Worm (Caenorhabditis elegans) whole organism, mixed stage, embryonic: Measurements from ENCODE around the gene T01B6.1.

Experiments
- M03D4.4 ChIP-seq: sonication (generic microtip); optimal IDR thresholded peaks from 2 replicates; lab custom pipeline; 2017; ENCODE audit warnings: mild to moderate bottlenecking, missing genetic modification characterization, missing compliant biosample characterization
- bed-3 ChIP-seq: fragments of 200-800 bp; sonication (Bioruptor generic); optimal IDR thresholded peaks from 3 replicates; lab custom pipeline; 2018; ENCODE audit warnings: mild to moderate bottlenecking, missing genetic modification characterization, moderate library complexity, missing compliant biosample characterization
- blmp-1 ChIP-seq: fragments of 150-350 bp; optimal IDR thresholded peaks from 2 replicates; lab custom pipeline; 2014; ENCODE audit warnings: missing biosample characterization, missing genetic modification characterization
- ceh-39 ChIP-seq: fragments of 150-350 bp; optimal IDR thresholded peaks from 2 replicates; lab custom pipeline; 2014; ENCODE audit warnings: missing biosample characterization, missing genetic modification characterization
- ceh-43 ChIP-seq: fragments of 200-800 bp; sonication (Bioruptor generic); optimal IDR thresholded peaks from 2 replicates; lab custom pipeline; 2018; ENCODE audit warnings: mild to moderate bottlenecking, missing genetic modification characterization, moderate library complexity, missing compliant biosample characterization
- ceh-83 ChIP-seq: fragments of 200-800 bp; sonication (Bioruptor generic); optimal IDR thresholded peaks from 2 replicates; lab custom pipeline; 2018; ENCODE audit warnings: mild to moderate bottlenecking, missing genetic modification characterization, missing compliant biosample characterization
- cnd-1 ChIP-seq: fragments of 200-800 bp; sonication (Bioruptor generic); optimal IDR thresholded peaks from 2 replicates; lab custom pipeline; 2018; ENCODE audit warnings: mild to moderate bottlenecking, missing genetic modification characterization, missing compliant biosample characterization
- drap-1 ChIP-seq: fragments of 200-800 bp; sonication (Bioruptor generic); optimal IDR thresholded peaks from 3 replicates; lab custom pipeline; 2018; ENCODE audit warnings: mild to moderate bottlenecking, missing genetic modification characterization, missing compliant biosample characterization
- elt-1 ChIP-seq: sonication (generic microtip); optimal IDR thresholded peaks from 2 replicates; lab custom pipeline; 2017; ENCODE audit warnings: missing genetic modification characterization, mild to moderate bottlenecking, missing compliant biosample characterization, antibody characterized with exemption, moderate library complexity, borderline replicate concordance; ENCODE audit not compliant: insufficient read depth
- flh-1 ChIP-seq: fragments of 200-800 bp; sonication (Bioruptor generic); optimal IDR thresholded peaks from 2 replicates; lab custom pipeline; 2018; ENCODE audit warnings: mild to moderate bottlenecking, missing genetic modification characterization, moderate library complexity, missing compliant biosample characterization
- ham-2 ChIP-seq: fragments of 200-800 bp; sonication (Bioruptor generic); optimal IDR thresholded peaks from 2 replicates; lab custom pipeline; 2018; ENCODE audit warnings: mild to moderate bottlenecking, missing genetic modification characterization, missing compliant biosample characterization
- hlh-1 ChIP-seq: fragments of 150-350 bp; optimal IDR thresholded peaks from 2 replicates; lab custom pipeline; 2014; ENCODE audit warnings: missing biosample characterization, missing genetic modification reagents, missing genetic modification characterization
- lin-13 ChIP-seq: fragments of 150-350 bp; optimal IDR thresholded peaks from 2 replicates; lab custom pipeline; 2014; ENCODE audit warnings: missing biosample characterization, missing genetic modification characterization
- lin-32 ChIP-seq: fragments of 200-800 bp; sonication (Bioruptor generic); optimal IDR thresholded peaks from 2 replicates; lab custom pipeline; 2018; ENCODE audit warnings: mild to moderate bottlenecking, missing genetic modification characterization, missing compliant biosample characterization
- lsy-2 ChIP-seq: fragments of 150-350 bp; optimal IDR thresholded peaks from 2 replicates; lab custom pipeline; 2014; ENCODE audit warnings: missing biosample characterization, missing genetic modification characterization
- mab-5 ChIP-seq: fragments of 150-350 bp; optimal IDR thresholded peaks from 2 replicates; lab custom pipeline; 2014; ENCODE audit warnings: missing biosample characterization, missing genetic modification characterization
- mep-1 ChIP-seq: fragments of 150-350 bp; optimal IDR thresholded peaks from 2 replicates; lab custom pipeline; 2017; ENCODE audit warnings: missing biosample characterization, missing genetic modification reagents, missing genetic modification characterization, inconsistent platforms
- mls-2 ChIP-seq: sonication (generic microtip); optimal IDR thresholded peaks from 2 replicates; lab custom pipeline; 2016; ENCODE audit warnings: mild to moderate bottlenecking, missing genetic modification characterization, moderate library complexity, missing compliant biosample characterization
- nhr-12 ChIP-seq: fragments of 150-350 bp; optimal IDR thresholded peaks from 2 replicates; lab custom pipeline; 2014; ENCODE audit warnings: missing biosample characterization, missing genetic modification characterization
- nhr-2 ChIP-seq: fragments of 150-350 bp; optimal IDR thresholded peaks from 2 replicates; lab custom pipeline; 2014; ENCODE audit warnings: missing biosample characterization, missing genetic modification characterization
- nhr-237 ChIP-seq: fragments of 150-350 bp; optimal IDR thresholded peaks from 2 replicates; lab custom pipeline; 2014; ENCODE audit warnings: missing biosample characterization, missing genetic modification characterization
- nhr-28 ChIP-seq: fragments of 150-350 bp; optimal IDR thresholded peaks from 2 replicates; lab custom pipeline; 2014; ENCODE audit warnings: missing biosample characterization, missing genetic modification characterization
- pha-4 ChIP-seq: fragments of 150-350 bp; optimal IDR thresholded peaks from 2 replicates; lab custom pipeline; 2018; ENCODE audit warnings: missing biosample characterization, missing genetic modification reagents, missing genetic modification characterization
- sem-2 ChIP-seq: fragments of 200-800 bp; sonication (Bioruptor generic); optimal IDR thresholded peaks from 2 replicates; lab custom pipeline; 2018; ENCODE audit warnings: mild to moderate bottlenecking, missing genetic modification characterization, missing compliant biosample characterization
- sptf-1 ChIP-seq: sonication (generic microtip); optimal IDR thresholded peaks from 2 replicates; lab custom pipeline; 2017; ENCODE audit warnings: mild to moderate bottlenecking, missing genetic modification characterization, moderate library complexity, missing compliant biosample characterization
- tbx-8 ChIP-seq: fragments of 200-800 bp; sonication (Bioruptor generic); optimal IDR thresholded peaks from 2 replicates; lab custom pipeline; 2018; ENCODE audit warnings: mild to moderate bottlenecking, missing genetic modification characterization, moderate library complexity, missing compliant biosample characterization
- unc-120 ChIP-seq: sonication (generic microtip); optimal IDR thresholded peaks from 2 replicates; lab custom pipeline; 2017; ENCODE audit warnings: missing genetic modification characterization, missing compliant biosample characterization; ENCODE audit not compliant: poor library complexity, severe bottlenecking
- unc-39 ChIP-seq: fragments of 150-350 bp; optimal IDR thresholded peaks from 2 replicates; lab custom pipeline; 2014; ENCODE audit warnings: missing biosample characterization, missing genetic modification characterization
- unc-62 ChIP-seq: fragments of 150-350 bp; optimal IDR thresholded peaks from 2 replicates; lab custom pipeline; 2014; ENCODE audit warnings: missing biosample characterization, missing genetic modification reagents, missing genetic modification characterization
- zip-8 ChIP-seq: fragments of 150-350 bp; optimal IDR thresholded peaks from 2 replicates; lab custom pipeline; 2014; ENCODE audit warnings: missing biosample characterization, missing genetic modification characterization
- ztf-11 ChIP-seq: fragments of 150-350 bp; optimal IDR thresholded peaks from 2 replicates; lab custom pipeline; 2014; ENCODE audit warnings: missing biosample characterization, missing genetic modification characterization

T01B6.1 gene

ce11 chrX:2365890-2366289, 30.4 kb downstream of the T01B6.1 start, which contains the start of gene T24D8.6:
T24D8.6 (minus strand) TSS chrX:2365990.
- no peak for TF ChIP-seq pha-4 (tag; lab: Kevin White, UChicago)
- TF ChIP-seq hlh-1 = no peak
- TF ChIP-seq lsy-2 (tag; lab: Kevin White, UChicago) = no peak
- TF ChIP-seq unc-62 = no peak
- TF ChIP-seq lin-32 = no peak

- no peak for TF ChIP-seq unc-39
- TF ChIP-seq lsy-2 (tag; lab: Kevin White, UChicago) = no peak
- peak; percentile 70 for TF ChIP-seq cnd-1 (tag; lab: Kevin White, UChicago)
- TF ChIP-seq pha-4 (tag; lab: Kevin White, UChicago) = peak; percentile 80
- peak; percentile 27 for TF ChIP-seq nhr-2
- peak; percentile 18 for TF ChIP-seq ham-2 (GFP tag; lab: Kevin White, UChicago)
- peak; percentile 16 for TF ChIP-seq sptf-1 (tag; lab: Kevin White, UChicago)
- TF ChIP-seq M03D4.4 (tag; lab: Kevin White, UChicago) = peak; percentile 15
- peak; percentile 49 for TF ChIP-seq drap-1 (GFP tag; lab: Kevin White, UChicago)
- TF ChIP-seq ceh-39 = peak; percentile 75
- TF ChIP-seq mep-1 = peak; percentile 54
- TF ChIP-seq unc-62 = no peak
- TF ChIP-seq mls-2 (tag; lab: Kevin White, UChicago) = peak; percentile 51
- no peak for TF ChIP-seq nhr-237 (tag; lab: Kevin White, UChicago)
- TF ChIP-seq unc-120 (tag; lab: Kevin White, UChicago) = peak; percentile 16
- TF ChIP-seq sem-2 (GFP tag; lab: Kevin White, UChicago) = peak; percentile 10
- TF ChIP-seq hlh-1 = no peak
- peak; percentile 56 for TF ChIP-seq ztf-11 (tag; lab: Kevin White, UChicago)
- no peak for TF ChIP-seq ceh-43
- TF ChIP-seq blmp-1 = no peak
- TF ChIP-seq lin-32 = no peak
- no peak for TF ChIP-seq bed-3 (GFP tag; lab: Kevin White, UChicago)
Measured at ce11 chrX:2368042-2368814, 32.7 kb downstream of the T01B6.1 start.

ce11 chrX:2369073-2369472, 33.6 kb downstream of the T01B6.1 start:
- TF ChIP-seq nhr-28 (tag; lab: Kevin White, UChicago) (no peak), tbx-8 (no peak), nhr-2 (no peak), mab-5 (tag; lab: Kevin White, UChicago) (no peak), ham-2 (GFP tag; lab: Kevin White, UChicago) (no peak), blmp-1 (no peak), sptf-1 (tag; lab: Kevin White, UChicago) (no peak), elt-1 (tag; lab: Kevin White, UChicago) (no peak), ceh-83 (GFP tag; lab: Kevin White, UChicago) (no peak), mep-1 (no peak), lsy-2 (tag; lab: Kevin White, UChicago) (no peak), drap-1 (GFP tag; lab: Kevin White, UChicago) (no peak), zip-8 (tag; lab: Kevin White, UChicago) (no peak), nhr-12 (no peak), flh-1 (no peak), cnd-1 (tag; lab: Kevin White, UChicago) (no peak), ceh-43 (no peak)

ce11 chrX:2370655-2371054, 35.2 kb downstream of the T01B6.1 start:
- TF ChIP-seq ceh-39 = no peak
- no peak for TF ChIP-seq ztf-11 (tag; lab: Kevin White, UChicago)
- no peak for TF ChIP-seq ham-2 (GFP tag; lab: Kevin White, UChicago)
- no peak for TF ChIP-seq pha-4 (tag; lab: Kevin White, UChicago)
- TF ChIP-seq nhr-237 (tag; lab: Kevin White, UChicago) = no peak
- no peak for TF ChIP-seq lin-13 (tag; lab: Kevin White, UChicago)
- no peak for TF ChIP-seq sptf-1 (tag; lab: Kevin White, UChicago)
- TF ChIP-seq nhr-2 = no peak
- no peak for TF ChIP-seq M03D4.4 (tag; lab: Kevin White, UChicago)
